Worm (Caenorhabditis elegans) whole organism, L3 larva: ENCODE data around the gene prmt-1.

Experiments
- ama-1 ChIP-seq: fragments of 150-350 bp; optimal IDR thresholded peaks from 2 replicates; lab custom pipeline; 2018
- daf-12 ChIP-seq: fragments of 150-350 bp; optimal IDR thresholded peaks from 2 replicates; lab custom pipeline; 2014; ENCODE audit warnings: missing biosample characterization, missing genetic modification reagents, missing genetic modification characterization
- elt-2 ChIP-seq: sonication (generic microtip); optimal IDR thresholded peaks from 2 replicates; lab custom pipeline; 2016; ENCODE audit warnings: missing genetic modification reagents, mild to moderate bottlenecking, missing genetic modification characterization, missing compliant biosample characterization
- lin-39 ChIP-seq: fragments of 150-350 bp; optimal IDR thresholded peaks from 2 replicates; lab custom pipeline; 2018; ENCODE audit warnings: missing biosample characterization, missing genetic modification reagents, missing genetic modification characterization
- mdl-1 ChIP-seq: fragments of 150-350 bp; optimal IDR thresholded peaks from 2 replicates; lab custom pipeline; 2014; ENCODE audit warnings: missing biosample characterization, missing genetic modification characterization
- nhr-11 ChIP-seq: fragments of 150-350 bp; optimal IDR thresholded peaks from 2 replicates; lab custom pipeline; 2014; ENCODE audit warnings: missing biosample characterization, missing genetic modification characterization
- pqm-1 ChIP-seq: fragments of 150-350 bp; optimal IDR thresholded peaks from 2 replicates; lab custom pipeline; 2017; ENCODE audit warnings: missing biosample characterization, missing genetic modification characterization, inconsistent platforms
- skn-1 ChIP-seq: fragments of 150-350 bp; optimal IDR thresholded peaks from 2 replicates; lab custom pipeline; 2014; ENCODE audit warnings: missing biosample characterization, missing genetic modification characterization
- tbx-2 ChIP-seq: sonication (generic microtip); optimal IDR thresholded peaks from 2 replicates; lab custom pipeline; 2016; ENCODE audit warnings: mild to moderate bottlenecking, missing genetic modification characterization, missing compliant biosample characterization

- TF ChIP-seq elt-2 (tag; lab: Kevin White, UChicago) (no peak), ama-1 (lab: Kevin White, UChicago) (no peak), pqm-1 (tag; lab: Kevin White, UChicago) (no peak), tbx-2 (tag; lab: Kevin White, UChicago) (no peak), lin-39 (tag; lab: Kevin White, UChicago) (no peak), mdl-1 (tag; lab: Kevin White, UChicago) (no peak), skn-1 (tag; lab: Kevin White, UChicago) (no peak), daf-12 (tag; lab: Kevin White, UChicago) (no peak), nhr-11 (no peak)
These were observed 34.3 kb downstream of the prmt-1 start for ce11 chrV:20235231-20235630.
